Worm (Caenorhabditis elegans) whole organism, L4 larva: ENCODE results near the gene gst-10.
"Not testable (repeated sequence)": the region's sequence is repeated elsewhere in the genome, so short reads cannot be mapped to it uniquely, and the experiment has no call there.

Experiments
- D1046.2 ChIP-seq: fragments of 200-800 bp; sonication (Bioruptor generic); IDR thresholded peaks from 2 replicates; pipeline ENCODE4 v1.3.6; 2022; ENCODE audit warnings: missing genetic modification characterization, missing compliant biosample characterization
- dmd-9 ChIP-seq: fragments of 200-800 bp; sonication (Bioruptor generic); IDR thresholded peaks from 2 replicates; pipeline ENCODE4 v1.3.6; 2022; ENCODE audit warnings: missing genetic modification reagents, missing genetic modification characterization, missing compliant biosample characterization
- lin-39 ChIP-seq: fragments of 150-350 bp; optimal IDR thresholded peaks from 2 replicates; lab custom pipeline; 2014; ENCODE audit warnings: missing biosample characterization, missing genetic modification reagents, missing genetic modification characterization

DNA sequence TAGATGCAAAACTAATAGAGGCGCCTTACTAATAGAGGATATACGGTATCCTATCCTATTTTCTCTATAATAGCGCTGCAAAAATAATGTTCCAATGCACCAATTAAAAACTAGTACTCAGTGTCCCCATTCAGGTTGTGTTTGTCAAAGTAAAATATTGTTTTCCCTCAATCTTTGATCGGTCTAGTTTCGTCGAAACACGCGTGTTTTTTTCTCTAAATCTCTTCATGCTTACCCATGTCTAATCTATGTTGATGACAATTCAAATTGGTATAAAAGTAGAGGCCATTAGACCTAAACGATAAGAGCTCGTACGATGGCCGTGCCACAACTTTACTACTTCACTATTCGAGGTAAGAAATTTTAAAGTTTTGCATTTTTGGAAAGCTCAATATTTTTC, at the start of gene gst-10:
- TF ChIP-seq D1046.2 (GFP tag; lab: Robert Waterston, UW); lin-39; dmd-9: not testable (repeated sequence)
